Worm (Caenorhabditis elegans): Measurements from ENCODE around the gene C25E10.11.

C25E10.11 gene

DNA sequence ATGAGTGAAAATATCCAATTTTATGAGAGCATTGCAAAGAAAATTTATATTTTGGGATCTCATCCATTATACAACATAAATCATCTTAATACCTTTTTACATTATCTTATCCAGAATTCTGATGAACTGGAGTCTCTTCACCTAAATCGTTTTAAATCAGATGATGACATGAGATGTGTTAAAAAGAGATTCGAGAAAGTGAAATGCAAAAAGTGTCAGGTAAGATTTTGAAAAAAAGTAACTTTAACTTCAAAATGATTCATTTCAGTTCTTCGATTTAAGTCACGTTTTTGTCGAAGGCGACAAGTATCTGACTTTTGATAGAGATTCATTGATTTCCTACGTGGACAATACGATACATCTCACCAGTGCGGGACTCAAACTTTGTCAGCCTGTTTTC, 39.7 kb downstream of the C25E10.11 start:
- TF ChIP-seq nhr-43 (tag; optimal IDR thresholded peaks at IDR 0.05; ENCODE audit: poor library complexity, severe bottlenecking) (no peak), tbx-2 (tag; optimal IDR thresholded peaks at IDR 0.05) (no peak), nhr-12 (tag; optimal IDR thresholded peaks at IDR 0.05) (no peak), nfya-1 (tag; optimal IDR thresholded peaks at IDR 0.05; ENCODE audit: insufficient read depth) (no peak), nhr-28 (tag; optimal IDR thresholded peaks at IDR 0.05) (no peak), ceh-82 (tag; optimal IDR thresholded peaks at IDR 0.05) (no peak), elt-1 (tag; optimal IDR thresholded peaks at IDR 0.05) (no peak), ztf-4 (tag; optimal IDR thresholded peaks at IDR 0.05) (no peak), egl-5 (tag; optimal IDR thresholded peaks at IDR 0.05) (no peak), skn-1 (tag; optimal IDR thresholded peaks at IDR 0.05) (no peak), mdl-1 (tag; optimal IDR thresholded peaks at IDR 0.05) (no peak), ZK546.5 (tag; optimal IDR thresholded peaks at IDR 0.05) (no peak), ceh-16 (tag; optimal IDR thresholded peaks at IDR 0.05) (no peak), nhr-25 (tag; optimal IDR thresholded peaks at IDR 0.05) (no peak), nhr-67 (tag; optimal IDR thresholded peaks at IDR 0.05) (no peak), snpc-4 (tag; optimal IDR thresholded peaks at IDR 0.05) (no peak)

- TF ChIP-seq fos-1 (tag; optimal IDR thresholded peaks at IDR 0.05) (no peak), ZK546.5 (tag; optimal IDR thresholded peaks at IDR 0.05) (no peak), hmg-11 (tag; optimal IDR thresholded peaks at IDR 0.05) (no peak), elt-3 (tag; optimal IDR thresholded peaks at IDR 0.05) (no peak), lin-15B (tag; optimal IDR thresholded peaks at IDR 0.05) (no peak), nhr-28 (tag; optimal IDR thresholded peaks at IDR 0.05) (no peak)
These were observed 42.0 kb downstream of the C25E10.11 start, which contains the start of gene oac-40 for ce11 chrV:9016479-9016878. Gene oac-40, plus strand, starts transcription at chrV:9016779.

DNA sequence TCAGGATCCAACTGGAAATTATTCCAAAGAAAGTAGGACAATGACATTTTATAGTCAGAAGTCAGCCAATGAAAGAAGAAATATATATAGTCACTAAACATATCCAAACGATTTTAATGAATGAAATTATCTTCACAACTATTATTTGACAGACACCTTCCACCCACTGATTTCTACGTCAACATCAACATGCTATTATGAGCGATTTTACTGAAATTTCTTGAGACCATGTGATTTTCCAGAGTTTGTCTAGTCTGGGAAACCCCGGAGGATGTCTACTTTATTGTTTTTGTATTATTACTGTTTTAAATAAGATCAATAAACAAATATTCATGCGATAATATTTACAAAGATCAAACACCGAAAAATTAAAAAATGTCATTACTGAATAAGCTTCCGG, 43.0 kb downstream of the C25E10.11 start, which contains the start of gene srt-18:
TSS of gene srt-18 (minus strand) at position 101 of the 400 bp plus-strand sequence.
- TF ChIP-seq mdl-1 (tag; optimal IDR thresholded peaks at IDR 0.05) (no peak), ceh-9 (tag; optimal IDR thresholded peaks at IDR 0.05) (no peak), snpc-4 (tag; optimal IDR thresholded peaks at IDR 0.05) (no peak), nhr-67 (tag; optimal IDR thresholded peaks at IDR 0.05) (no peak), nfya-1 (tag; optimal IDR thresholded peaks at IDR 0.05; ENCODE audit: insufficient read depth) (no peak), aly-2 (tag; optimal IDR thresholded peaks at IDR 0.05) (no peak), ztf-11 (tag; optimal IDR thresholded peaks at IDR 0.05) (no peak), eor-1 (tag; optimal IDR thresholded peaks at IDR 0.05) (no peak), fos-1 (tag; optimal IDR thresholded peaks at IDR 0.05) (no peak), nhr-12 (tag; optimal IDR thresholded peaks at IDR 0.05) (no peak), ceh-82 (tag; optimal IDR thresholded peaks at IDR 0.05) (no peak), fkh-10 (GFP tag; optimal IDR thresholded peaks at IDR 0.05) (no peak), pha-4 (tag; optimal IDR thresholded peaks at IDR 0.05) (no peak), nhr-77 (tag; optimal IDR thresholded peaks at IDR 0.05) (no peak)

ce11 chrV:9013765-9014164, 44.8 kb downstream of the C25E10.11 start, which contains the start of gene srh-201:
Gene srh-201, minus strand, starts transcription at chrV:9013865.
- no peak for TF ChIP-seq fos-1 (tag; optimal IDR thresholded peaks at IDR 0.05)
- no peak for TF ChIP-seq ceh-28 (tag; optimal IDR thresholded peaks at IDR 0.05)
- TF ChIP-seq lsy-12 (tag; optimal IDR thresholded peaks at IDR 0.05): no peak
- no peak for TF ChIP-seq aly-2 (tag; optimal IDR thresholded peaks at IDR 0.05)
- no peak for TF ChIP-seq lin-39 (tag; optimal IDR thresholded peaks at IDR 0.05)
- no peak for TF ChIP-seq R02D3.7 (tag; optimal IDR thresholded peaks at IDR 0.05)
- no peak for TF ChIP-seq tbx-2 (tag; optimal IDR thresholded peaks at IDR 0.05)
- TF ChIP-seq eor-1 (tag; optimal IDR thresholded peaks at IDR 0.05): no peak
- no peak for TF ChIP-seq nhr-23 (tag; optimal IDR thresholded peaks at IDR 0.05)
- no peak for TF ChIP-seq elt-2 (tag; optimal IDR thresholded peaks at IDR 0.05)
- no peak for TF ChIP-seq jun-1 (tag; optimal IDR thresholded peaks at IDR 0.05)
- TF ChIP-seq nhr-77 (tag; optimal IDR thresholded peaks at IDR 0.05): no peak
- no peak for TF ChIP-seq ztf-4 (tag; optimal IDR thresholded peaks at IDR 0.05)
- no peak for TF ChIP-seq ztf-11 (tag; optimal IDR thresholded peaks at IDR 0.05)
- no peak for TF ChIP-seq mdl-1 (tag; optimal IDR thresholded peaks at IDR 0.05)
- no peak for TF ChIP-seq mml-1 (tag; optimal IDR thresholded peaks at IDR 0.05)
- TF ChIP-seq nhr-76 (tag; optimal IDR thresholded peaks at IDR 0.05): no peak
